Fruit fly (Drosophila melanogaster) whole organism, embryonic: Measurements from ENCODE around the gene CG7985.
A peak's percentile ranks its signal among the peaks of the same experiment; 100 is the strongest.

Source experiments
- Asciz ChIP-seq: fragments of 200-800 bp; sonication (Bioruptor generic); optimal IDR thresholded peaks from 2 replicates; lab custom pipeline; 2017; ENCODE audit warnings: missing biosample characterization, mild to moderate bottlenecking, missing genetic modification characterization, missing genetic modification reagents
- BtbVII ChIP-seq: fragments of 200-800 bp; sonication (Bioruptor generic); optimal IDR thresholded peaks from 3 replicates; lab custom pipeline; 2017; ENCODE audit warnings: missing biosample characterization, mild to moderate bottlenecking, missing genetic modification characterization
- Bteb2 ChIP-seq: fragments of 200-800 bp; sonication (Bioruptor generic); optimal IDR thresholded peaks from 2 replicates; lab custom pipeline; 2016; ENCODE audit warnings: missing biosample characterization, missing genetic modification characterization
- CG10431 ChIP-seq: fragments of 200-800 bp; sonication (Bioruptor generic); optimal IDR thresholded peaks from 3 replicates; lab custom pipeline; 2018; ENCODE audit warnings: missing biosample characterization, mild to moderate bottlenecking, missing genetic modification characterization
- CG10543 ChIP-seq: fragments of 200-800 bp; sonication (Bioruptor generic); optimal IDR thresholded peaks from 3 replicates; lab custom pipeline; 2017; ENCODE audit warnings: missing biosample characterization, mild to moderate bottlenecking, missing genetic modification characterization, moderate library complexity
- CG11504 ChIP-seq: fragments of 200-800 bp; sonication (Bioruptor generic); optimal IDR thresholded peaks from 3 replicates; lab custom pipeline; 2019; ENCODE audit warnings: missing biosample characterization, mild to moderate bottlenecking, missing genetic modification characterization, moderate library complexity
- CG14014 ChIP-seq: fragments of 200-800 bp; sonication (Bioruptor generic); IDR thresholded peaks from 2 replicates; pipeline ENCODE4 v1.3.6; 2022; ENCODE audit warnings: missing biosample characterization, missing genetic modification characterization
- CG14050 ChIP-seq: fragments of 200-800 bp; sonication (Bioruptor generic); IDR thresholded peaks from 3 replicates; pipeline ENCODE4 v1.3.6; 2022; ENCODE audit warnings: missing biosample characterization, missing genetic modification characterization
- CG1602 ChIP-seq: fragments of 200-800 bp; sonication (Bioruptor generic); optimal IDR thresholded peaks from 3 replicates; lab custom pipeline; 2016; ENCODE audit warnings: missing biosample characterization, missing genetic modification characterization
- CG17802 ChIP-seq: fragments of 200-800 bp; sonication (Bioruptor generic); optimal IDR thresholded peaks from 2 replicates; lab custom pipeline; 2018; ENCODE audit warnings: missing biosample characterization, mild to moderate bottlenecking, missing genetic modification characterization, moderate library complexity
- CG17829 ChIP-seq: fragments of 200-800 bp; optimal IDR thresholded peaks from 2 replicates; lab custom pipeline; 2019; ENCODE audit warnings: missing biosample characterization, mild to moderate bottlenecking, missing genetic modification characterization, moderate library complexity
- CG5180 ChIP-seq: fragments of 200-800 bp; sonication (Bioruptor generic); optimal IDR thresholded peaks from 3 replicates; lab custom pipeline; 2017; ENCODE audit warnings: missing biosample characterization, missing genetic modification characterization, mild to moderate bottlenecking, moderate library complexity, missing genetic modification reagents
- CG7556 ChIP-seq: fragments of 200-800 bp; sonication (Bioruptor generic); optimal IDR thresholded peaks from 2 replicates; lab custom pipeline; 2017; ENCODE audit warnings: missing biosample characterization, mild to moderate bottlenecking, missing genetic modification characterization
- CG7786 ChIP-seq: fragments of 200-800 bp; sonication (Bioruptor generic); optimal IDR thresholded peaks from 2 replicates; lab custom pipeline; 2016; ENCODE audit warnings: missing biosample characterization, missing genetic modification characterization
- CG8924 ChIP-seq: fragments of 200-800 bp; optimal IDR thresholded peaks from 3 replicates; lab custom pipeline; 2019; ENCODE audit warnings: missing biosample characterization, mild to moderate bottlenecking, missing genetic modification characterization, moderate library complexity
- CG8944 ChIP-seq: fragments of 200-800 bp; sonication (Bioruptor generic); optimal IDR thresholded peaks from 3 replicates; lab custom pipeline; 2016; ENCODE audit warnings: missing biosample characterization, missing genetic modification characterization
- CG9817 ChIP-seq: fragments of 200-800 bp; sonication (Bioruptor generic); optimal IDR thresholded peaks from 2 replicates; lab custom pipeline; 2018; ENCODE audit warnings: missing biosample characterization, mild to moderate bottlenecking, missing genetic modification characterization, moderate library complexity
- CG9932 ChIP-seq: fragments of 200-800 bp; sonication (Bioruptor generic); IDR thresholded peaks from 2 replicates; pipeline ENCODE4 v1.3.6; 2022; ENCODE audit warnings: missing biosample characterization, missing genetic modification characterization
- CTCF ChIP-seq: fragments of 200-800 bp; sonication (Bioruptor generic); optimal IDR thresholded peaks from 2 replicates; lab custom pipeline; 2017; ENCODE audit warnings: missing biosample characterization, mild to moderate bottlenecking, missing genetic modification characterization, moderate library complexity
- CoRest ChIP-seq: fragments of 200-800 bp; sonication (Bioruptor generic); optimal IDR thresholded peaks from 3 replicates; lab custom pipeline; 2018; ENCODE audit warnings: missing biosample characterization, mild to moderate bottlenecking, missing genetic modification characterization, moderate library complexity
- CrebB ChIP-seq: fragments of 200-800 bp; sonication (Bioruptor generic); optimal IDR thresholded peaks from 3 replicates; lab custom pipeline; 2018; ENCODE audit warnings: missing biosample characterization, mild to moderate bottlenecking, missing genetic modification characterization
- E2f2 ChIP-seq: fragments of 200-800 bp; sonication (Bioruptor generic); IDR thresholded peaks from 2 replicates; pipeline ENCODE4 v1.3.6; 2022; ENCODE audit warnings: missing biosample characterization, missing genetic modification characterization
- Fer2 ChIP-seq: fragments of 200-800 bp; sonication (Bioruptor generic); optimal IDR thresholded peaks from 2 replicates; lab custom pipeline; 2018; ENCODE audit warnings: missing biosample characterization, mild to moderate bottlenecking, missing genetic modification characterization, moderate library complexity
- GATAe ChIP-seq: fragments of 200-800 bp; sonication (Bioruptor generic); conservative IDR thresholded peaks from 2 replicates; pipeline ENCODE4 v1.3.6; 2022; ENCODE audit warnings: missing biosample characterization, missing genetic modification characterization
- HHEX ChIP-seq: fragments of 200-800 bp; sonication (Bioruptor generic); optimal IDR thresholded peaks from 3 replicates; lab custom pipeline; 2017; ENCODE audit warnings: missing biosample characterization, mild to moderate bottlenecking, missing genetic modification characterization, missing genetic modification reagents
- HLH54F ChIP-seq: fragments of 200-800 bp; sonication (Bioruptor generic); optimal IDR thresholded peaks from 3 replicates; lab custom pipeline; 2016; ENCODE audit warnings: missing biosample characterization, missing genetic modification characterization
- HmgZ ChIP-seq: fragments of 200-800 bp; sonication (Bioruptor generic); optimal IDR thresholded peaks from 2 replicates; lab custom pipeline; 2018; ENCODE audit warnings: missing biosample characterization, mild to moderate bottlenecking, missing genetic modification characterization
- Hr51 ChIP-seq, 2 experiments: fragments of 200-800 bp; sonication (Bioruptor generic); optimal IDR thresholded peaks; 2 replicates in 1 of 2; 3 replicates in 1 of 2; lab custom pipeline; 2016 to 2018; ENCODE audit warnings: missing biosample characterization in 2 of 2, missing genetic modification characterization in 2 of 2, mild to moderate bottlenecking in 1 of 2, moderate library complexity in 1 of 2
- Myb ChIP-seq: fragments of 200-800 bp; sonication (Bioruptor generic); optimal IDR thresholded peaks from 2 replicates; lab custom pipeline; 2016; ENCODE audit warnings: missing biosample characterization, missing genetic modification characterization
- NC2α ChIP-seq: fragments of 200-800 bp; sonication (Bioruptor generic); optimal IDR thresholded peaks from 2 replicates; lab custom pipeline; 2016; ENCODE audit warnings: missing biosample characterization, missing genetic modification characterization
- NC2β ChIP-seq: fragments of 200-800 bp; sonication (Bioruptor generic); optimal IDR thresholded peaks from 2 replicates; lab custom pipeline; 2016; ENCODE audit warnings: missing biosample characterization, missing genetic modification characterization
- NFAT ChIP-seq: fragments of 200-800 bp; sonication (Bioruptor generic); IDR thresholded peaks from 2 replicates; pipeline ENCODE4 v1.3.6; 2022; ENCODE audit warnings: missing biosample characterization, missing genetic modification characterization
- Nf-YA ChIP-seq: fragments of 200-800 bp; sonication (Bioruptor generic); IDR thresholded peaks from 2 replicates; pipeline ENCODE4 v1.3.6; 2022; ENCODE audit warnings: missing biosample characterization, missing genetic modification characterization
- Oaz ChIP-seq: fragments of 200-800 bp; sonication (Bioruptor generic); IDR thresholded peaks from 2 replicates; pipeline ENCODE4 v1.3.6; 2022; ENCODE audit warnings: missing biosample characterization, missing genetic modification characterization
- Poxn ChIP-seq: fragments of 200-800 bp; sonication (Bioruptor generic); IDR thresholded peaks from 2 replicates; pipeline ENCODE4 v1.3.6; 2022; ENCODE audit warnings: missing biosample characterization, missing genetic modification characterization
- Stat92E ChIP-seq, 3 experiments: fragments of >200 bp in 2 of 3; fragments of 200-800 bp in 1 of 3; sonication (Bioruptor generic) in 1 of 3; optimal IDR thresholded peaks; 2 replicates each; lab custom pipeline; 2017 to 2019; ENCODE audit warnings: missing biosample characterization in 3 of 3, missing genetic modification characterization in 3 of 3, mild to moderate bottlenecking in 1 of 3, moderate library complexity in 1 of 3
- crol ChIP-seq: fragments of 200-800 bp; sonication (Bioruptor generic); IDR thresholded peaks from 2 replicates; pipeline ENCODE4 v1.3.6; 2022; ENCODE audit warnings: missing biosample characterization, missing genetic modification characterization
- disco-r ChIP-seq: fragments of 200-800 bp; sonication (Bioruptor generic); optimal IDR thresholded peaks from 2 replicates; lab custom pipeline; 2016; ENCODE audit warnings: missing biosample characterization, missing genetic modification characterization
- gcm2 ChIP-seq: fragments of 200-800 bp; sonication (Bioruptor generic); optimal IDR thresholded peaks from 2 replicates; lab custom pipeline; 2016; ENCODE audit warnings: missing biosample characterization, missing genetic modification characterization
- grau ChIP-seq: fragments of 200-800 bp; optimal IDR thresholded peaks from 3 replicates; lab custom pipeline; 2019; ENCODE audit warnings: missing biosample characterization, mild to moderate bottlenecking, missing genetic modification characterization, moderate library complexity
- hbn ChIP-seq: fragments of 200-800 bp; sonication (Bioruptor generic); IDR thresholded peaks from 2 replicates; pipeline ENCODE4 v1.3.6; 2022; ENCODE audit warnings: missing biosample characterization, missing genetic modification characterization; ENCODE audit not compliant: partially characterized antibody
- inv ChIP-seq: fragments of 200-800 bp; sonication (Bioruptor generic); IDR thresholded peaks from 2 replicates; pipeline ENCODE4 v1.3.6; 2022; ENCODE audit warnings: missing biosample characterization, missing genetic modification characterization; ENCODE audit not compliant: partially characterized antibody
- nerfin-2 ChIP-seq: fragments of 200-800 bp; sonication (Bioruptor generic); IDR thresholded peaks from 2 replicates; pipeline ENCODE4 v1.3.6; 2022; ENCODE audit warnings: missing biosample characterization, missing genetic modification characterization; ENCODE audit not compliant: partially characterized antibody
- pan ChIP-seq, 4 experiments: fragments of >200 bp in 3 of 4; fragments of 200-800 bp in 1 of 4; sonication (Bioruptor generic) in 1 of 4; optimal IDR thresholded peaks in 3 of 4; IDR thresholded peaks in 1 of 4; 2 replicates each; pipeline versions ENCODE4 v1.3.6 to Lab custom; 2017 to 2022; ENCODE audit warnings: missing biosample characterization in 2 of 4, missing genetic modification characterization in 2 of 4, mixed read lengths in 1 of 4
- rib ChIP-seq: fragments of 200-800 bp; sonication (Bioruptor generic); IDR thresholded peaks from 2 replicates; pipeline ENCODE4 v1.3.6; 2022; ENCODE audit warnings: missing biosample characterization, missing genetic modification characterization
- run ChIP-seq: fragments of 200-800 bp; sonication (Bioruptor generic); optimal IDR thresholded peaks from 3 replicates; lab custom pipeline; 2018; ENCODE audit warnings: missing biosample characterization, mild to moderate bottlenecking, missing genetic modification characterization
- scrt ChIP-seq: fragments of 200-800 bp; sonication (Bioruptor generic); optimal IDR thresholded peaks from 2 replicates; lab custom pipeline; 2018; ENCODE audit warnings: missing biosample characterization, mild to moderate bottlenecking, missing genetic modification characterization, moderate library complexity
- sd ChIP-seq: fragments of 200-800 bp; sonication (Bioruptor generic); optimal IDR thresholded peaks from 3 replicates; lab custom pipeline; 2018; ENCODE audit warnings: missing biosample characterization, mild to moderate bottlenecking, missing genetic modification characterization, moderate library complexity
- twi ChIP-seq: fragments of 200-800 bp; optimal IDR thresholded peaks from 2 replicates; lab custom pipeline; 2019; ENCODE audit warnings: missing biosample characterization, mild to moderate bottlenecking, missing genetic modification characterization, moderate library complexity

The CG7985 gene

dm6 chr3R:18185385-18185784, 14.3 kb upstream of the CG7985 start, which contains the start of the genes Arp5 and CG7208 (continued):
- TF ChIP-seq Hr51 (GFP tag; optimal IDR thresholded peaks at IDR 0.05; lab: Kevin White, UChicago) (peak in 1 of 2 experiments; percentile 44), CG17829 (tag; lab: Kevin White, UChicago) (peak; percentile 51), Nf-YA (GFP tag; lab: Robert Waterston, UW) (0 out of 2 replicates have a peak, but pooled peaks have one; percentile 51), NC2α (GFP tag; lab: Kevin White, UChicago) (peak; percentile 6), rib (GFP tag; lab: Robert Waterston, UW) (no peak), Myb (peak; percentile 86), CG8924 (tag; lab: Kevin White, UChicago) (peak; percentile 65), hbn (no peak), HmgZ (peak; percentile 80), grau (tag; lab: Kevin White, UChicago) (peak; percentile 79), HHEX (peak; percentile 61), CG7786 (GFP tag; lab: Kevin White, UChicago) (peak; percentile 58), NFAT (GFP tag; lab: Robert Waterston, UW) (peak; percentile 59), CG17802 (tag; lab: Kevin White, UChicago) (peak; percentile 11), CG14050 (0 out of 3 replicates have a peak, but pooled peaks have one; percentile 13), CG7556 (GFP tag; lab: Kevin White, UChicago) (peak; percentile 60), Fer2 (tag; lab: Kevin White, UChicago) (peak; percentile 48), CTCF (GFP tag; lab: Kevin White, UChicago) (peak; percentile 6), Asciz (GFP tag; lab: Kevin White, UChicago) (no peak), Oaz (GFP tag; lab: Robert Waterston, UW) (no peak), CG14014 (GFP tag; lab: Robert Waterston, UW) (no peak; the same call in none of the 2 replicates), CoRest (tag; lab: Kevin White, UChicago) (peak; percentile 86), gcm2 (GFP tag; lab: Kevin White, UChicago) (no peak), CG10543 (peak; percentile 63), CG1602 (GFP tag; lab: Kevin White, UChicago) (peak; percentile 54), Poxn (GFP tag; lab: Robert Waterston, UW) (no peak), crol (GFP tag; lab: Robert Waterston, UW) (no peak)

dm6 chr3R:18188702-18189125, 10.9 kb upstream of the CG7985 start, which contains the start of the genes CG12321 and MED17:
Gene CG12321, minus strand, starts transcription at chr3R:18188707.
Gene MED17, plus strand, starts transcription at chr3R:18189072.
- TF ChIP-seq CG14014 (GFP tag; lab: Robert Waterston, UW), result peak; percentile 87
- peak; percentile 51 for TF ChIP-seq CG10431
- TF ChIP-seq Stat92E (GFP tag; optimal IDR thresholded peaks at IDR 0.05; lab: Kevin White, UChicago), result no peak
- no peak for TF ChIP-seq disco-r (GFP tag; lab: Kevin White, UChicago)
- no peak for TF ChIP-seq CG5180 (GFP tag; lab: Kevin White, UChicago)
- peak; percentile 74 for TF ChIP-seq HLH54F
- TF ChIP-seq GATAe (GFP tag; lab: Robert Waterston, UW), result peak; percentile 62; the same call in 1 of the 2 replicates
- peak; percentile 73 for TF ChIP-seq E2f2
- no peak for TF ChIP-seq pan (optimal IDR thresholded peaks at IDR 0.05; lab: Kevin White, UChicago)
- peak in 1 of 2 experiments; percentile 88 for TF ChIP-seq pan (GFP tag; optimal IDR thresholded peaks at IDR 0.05 in 1 of 2, IDR thresholded peaks at IDR 0.05 in 1 of 2)
- TF ChIP-seq CG9817, result peak; percentile 86
- peak; percentile 69 for TF ChIP-seq CG14050
- peak; percentile 88 for TF ChIP-seq grau (tag; lab: Kevin White, UChicago)
- peak; percentile 79 for TF ChIP-seq twi (tag; lab: Kevin White, UChicago)
- peak; percentile 66 for TF ChIP-seq Bteb2 (GFP tag; lab: Kevin White, UChicago)
- peak; percentile 67 for TF ChIP-seq CG8944 (GFP tag; lab: Kevin White, UChicago)
- peak; percentile 86 for TF ChIP-seq BtbVII (GFP tag; lab: Kevin White, UChicago)
- TF ChIP-seq run (tag; lab: Kevin White, UChicago), result no peak
- peak; percentile 97 for TF ChIP-seq CG9932 (GFP tag; lab: Robert Waterston, UW)
- no peak for TF ChIP-seq NC2β (GFP tag; lab: Kevin White, UChicago)
- peak; percentile 50 for TF ChIP-seq CrebB (tag; lab: Kevin White, UChicago)
- peak; percentile 87 for TF ChIP-seq CG11504
- TF ChIP-seq inv (GFP tag; lab: Robert Waterston, UW), result no peak
- TF ChIP-seq nerfin-2 (GFP tag; lab: Robert Waterston, UW), result no peak
- TF ChIP-seq scrt (GFP tag; lab: Kevin White, UChicago), result peak; percentile 71
- peak; percentile 71 for TF ChIP-seq sd (tag; lab: Kevin White, UChicago)
